Worm (Caenorhabditis elegans) whole organism, young adult: ENCODE data around the gene Y38C1AA.19.

Source experiments
- F23B12.7 ChIP-seq: sonication (generic microtip); optimal IDR thresholded peaks from 2 replicates; lab custom pipeline; 2017; ENCODE audit warnings: missing genetic modification characterization, mild to moderate bottlenecking, missing compliant biosample characterization, antibody characterized with exemption, moderate library complexity; ENCODE audit not compliant: insufficient read depth
- F33H1.4 ChIP-seq: fragments of 200-800 bp; sonication (Bioruptor generic); IDR thresholded peaks from 2 replicates; pipeline ENCODE4 v1.3.6; 2022; ENCODE audit warnings: missing genetic modification reagents, missing genetic modification characterization, missing compliant biosample characterization
- F49E8.2 ChIP-seq: sonication (generic microtip); optimal IDR thresholded peaks from 3 replicates; lab custom pipeline; 2017; ENCODE audit warnings: missing genetic modification characterization, mild to moderate bottlenecking, missing compliant biosample characterization, antibody characterized with exemption, moderate library complexity; ENCODE audit not compliant: insufficient read depth
- K12H6.12 ChIP-seq: fragments of 200-800 bp; sonication (Bioruptor generic); optimal IDR thresholded peaks from 2 replicates; lab custom pipeline; 2018; ENCODE audit warnings: mild to moderate bottlenecking, missing genetic modification characterization, missing compliant biosample characterization
- Y56A3A.18 ChIP-seq: fragments of 200-800 bp; sonication (Bioruptor generic); IDR thresholded peaks from 2 replicates; pipeline ENCODE4 v1.3.6; 2022; ENCODE audit warnings: missing genetic modification reagents, missing genetic modification characterization, missing compliant biosample characterization
- ZK185.1 ChIP-seq: sonication (generic microtip); optimal IDR thresholded peaks from 2 replicates; lab custom pipeline; 2016; ENCODE audit warnings: mild to moderate bottlenecking, missing genetic modification characterization, missing compliant biosample characterization; ENCODE audit not compliant: poor library complexity, severe bottlenecking
- attf-3 ChIP-seq: fragments of 200-800 bp; sonication (Bioruptor generic); conservative IDR thresholded peaks from 2 replicates; pipeline ENCODE4 v1.3.6; 2022; ENCODE audit warnings: missing genetic modification reagents, missing genetic modification characterization, missing compliant biosample characterization
- attf-5 ChIP-seq: fragments of 200-800 bp; sonication (Bioruptor generic); optimal IDR thresholded peaks from 2 replicates; lab custom pipeline; 2018; ENCODE audit warnings: mild to moderate bottlenecking, missing genetic modification characterization, missing compliant biosample characterization
- ceh-100 ChIP-seq: fragments of 200-800 bp; sonication (Bioruptor generic); IDR thresholded peaks from 2 replicates; pipeline ENCODE4 v1.3.6; 2022; ENCODE audit warnings: missing genetic modification reagents, missing genetic modification characterization, missing compliant biosample characterization
- ceh-27 ChIP-seq: fragments of 200-800 bp; sonication (Bioruptor generic); optimal IDR thresholded peaks from 2 replicates; lab custom pipeline; 2018; ENCODE audit warnings: mild to moderate bottlenecking, missing genetic modification characterization, moderate library complexity, missing compliant biosample characterization
- ceh-40 ChIP-seq: fragments of 200-800 bp; sonication (Bioruptor generic); IDR thresholded peaks from 2 replicates; pipeline ENCODE4 v1.3.6; 2022; ENCODE audit warnings: missing genetic modification characterization, missing compliant biosample characterization
- ceh-58 ChIP-seq: fragments of 200-800 bp; sonication (Bioruptor generic); IDR thresholded peaks from 2 replicates; pipeline ENCODE4 v1.3.6; 2022; ENCODE audit warnings: missing genetic modification characterization, missing compliant biosample characterization
- die-1 ChIP-seq: sonication (generic microtip); optimal IDR thresholded peaks from 2 replicates; lab custom pipeline; 2016; ENCODE audit warnings: missing genotype, mild to moderate bottlenecking, missing genetic modification characterization, missing compliant biosample characterization
- dox-1 ChIP-seq: fragments of 200-800 bp; sonication (Bioruptor generic); IDR thresholded peaks from 2 replicates; pipeline ENCODE4 v1.3.6; 2022; ENCODE audit warnings: missing genetic modification reagents, missing genetic modification characterization, missing compliant biosample characterization
- efl-1 ChIP-seq: fragments of 150-350 bp; optimal IDR thresholded peaks from 2 replicates; lab custom pipeline; 2014; ENCODE audit warnings: missing biosample characterization, missing genetic modification reagents, missing genetic modification characterization
- egrh-3 ChIP-seq: fragments of 200-800 bp; sonication (Bioruptor generic); IDR thresholded peaks from 2 replicates; pipeline ENCODE4 v1.3.6; 2022; ENCODE audit warnings: missing genetic modification reagents, missing genetic modification characterization, missing compliant biosample characterization
- hmg-1.2 ChIP-seq: fragments of 200-800 bp; sonication (Bioruptor generic); IDR thresholded peaks from 2 replicates; pipeline ENCODE4 v1.3.6; 2022; ENCODE audit warnings: missing genetic modification reagents, missing genetic modification characterization, missing compliant biosample characterization
- lin-35 ChIP-seq, 3 experiments: fragments of 150-350 bp in 2 of 3; sonication (generic microtip) in 1 of 3; optimal IDR thresholded peaks; 2 replicates each; lab custom pipeline; 2014 to 2018; ENCODE audit warnings: missing biosample characterization in 3 of 3, missing genetic modification characterization in 3 of 3, missing genetic modification reagents in 3 of 3
- lin-40 ChIP-seq: sonication (generic microtip); optimal IDR thresholded peaks from 2 replicates; lab custom pipeline; 2016; ENCODE audit warnings: missing genetic modification characterization, mild to moderate bottlenecking, missing compliant biosample characterization, missing genotype, missing genetic modification reagents
- lin-54 ChIP-seq: fragments of 200-800 bp; sonication (Bioruptor generic); optimal IDR thresholded peaks from 2 replicates; lab custom pipeline; 2018; ENCODE audit warnings: mild to moderate bottlenecking, missing genetic modification characterization, missing compliant biosample characterization
- lir-1 ChIP-seq: fragments of 200-800 bp; sonication (Bioruptor generic); conservative IDR thresholded peaks from 2 replicates; pipeline ENCODE4 v1.3.6; 2022; ENCODE audit warnings: missing genetic modification reagents, missing genetic modification characterization, missing compliant biosample characterization
- lsl-1 ChIP-seq: fragments of 200-800 bp; sonication (Bioruptor generic); optimal IDR thresholded peaks from 2 replicates; lab custom pipeline; 2018; ENCODE audit warnings: mild to moderate bottlenecking, missing genetic modification characterization, moderate library complexity, missing compliant biosample characterization
- madf-6 ChIP-seq: fragments of 200-800 bp; sonication (Bioruptor generic); IDR thresholded peaks from 2 replicates; pipeline ENCODE4 v1.3.6; 2022; ENCODE audit warnings: missing genetic modification reagents, missing genetic modification characterization, missing compliant biosample characterization
- mcd-1 ChIP-seq: fragments of 200-800 bp; sonication (Bioruptor generic); IDR thresholded peaks from 2 replicates; pipeline ENCODE4 v1.3.6; 2022; ENCODE audit warnings: missing genetic modification reagents, missing genetic modification characterization, missing compliant biosample characterization
- nhr-80 ChIP-seq: sonication (generic microtip); optimal IDR thresholded peaks from 2 replicates; lab custom pipeline; 2016; ENCODE audit warnings: missing genetic modification characterization, missing compliant biosample characterization
- rec-8 ChIP-seq, 2 experiments: sonication (generic microtip); optimal IDR thresholded peaks; 2 replicates each; lab custom pipeline; 2016; ENCODE audit warnings: mild to moderate bottlenecking in 2 of 2, missing genetic modification characterization in 2 of 2, missing genetic modification reagents in 2 of 2, missing genotype in 2 of 2, missing biosample characterization in 1 of 2, missing compliant biosample characterization in 1 of 2, moderate library complexity in 1 of 2
- sea-2 ChIP-seq: fragments of 200-800 bp; sonication (Bioruptor generic); IDR thresholded peaks from 2 replicates; pipeline ENCODE4 v1.3.6; 2022; ENCODE audit warnings: missing genetic modification characterization, missing compliant biosample characterization
- snpc-1.3 ChIP-seq: sonication (generic microtip); optimal IDR thresholded peaks from 2 replicates; lab custom pipeline; 2017; ENCODE audit warnings: missing genetic modification characterization, mild to moderate bottlenecking, missing compliant biosample characterization, antibody characterized with exemption, moderate library complexity, missing genotype, missing genetic modification reagents; ENCODE audit not compliant: insufficient read depth
- snpc-3.4 ChIP-seq: sonication (generic microtip); optimal IDR thresholded peaks from 2 replicates; lab custom pipeline; 2017; ENCODE audit warnings: missing genetic modification characterization, mild to moderate bottlenecking, missing compliant biosample characterization, antibody characterized with exemption, moderate library complexity, missing genotype, missing genetic modification reagents
- snpc-4 ChIP-seq, 5 experiments: fragments of 150-350 bp in 1 of 5; sonication (generic microtip) in 4 of 5; optimal IDR thresholded peaks; 2 replicates each; lab custom pipeline; 2014 to 2018; ENCODE audit warnings: missing genetic modification characterization in 5 of 5, missing biosample characterization in 3 of 5, antibody characterized with exemption in 2 of 5, mild to moderate bottlenecking in 2 of 5, missing compliant biosample characterization in 2 of 5, missing genotype in 2 of 5, moderate library complexity in 2 of 5, missing genetic modification reagents in 1 of 5
- tbp1 ChIP-seq: fragments of 200-800 bp; sonication (Bioruptor generic); optimal IDR thresholded peaks from 2 replicates; lab custom pipeline; 2018; ENCODE audit warnings: mild to moderate bottlenecking, missing genetic modification characterization, missing compliant biosample characterization
- unc-130 ChIP-seq: sonication (generic microtip); optimal IDR thresholded peaks from 2 replicates; lab custom pipeline; 2016; ENCODE audit warnings: missing genetic modification reagents, missing genetic modification characterization, missing compliant biosample characterization
- unc-62 ChIP-seq: fragments of 150-350 bp; optimal IDR thresholded peaks from 2 replicates; lab custom pipeline; 2014; ENCODE audit warnings: missing biosample characterization, missing genetic modification reagents, missing genetic modification characterization
- xnd-1 ChIP-seq: sonication (generic microtip); optimal IDR thresholded peaks from 2 replicates; lab custom pipeline; 2016; ENCODE audit warnings: missing genotype, missing genetic modification reagents, missing genetic modification characterization, missing compliant biosample characterization
- zfh-2 ChIP-seq: fragments of 200-800 bp; sonication (Bioruptor generic); conservative IDR thresholded peaks from 2 replicates; pipeline ENCODE4 v1.3.6; 2022; ENCODE audit warnings: missing genetic modification reagents, missing genetic modification characterization, missing compliant biosample characterization
- zim-3 ChIP-seq: sonication (generic microtip); optimal IDR thresholded peaks from 2 replicates; lab custom pipeline; 2017; ENCODE audit warnings: mild to moderate bottlenecking, missing genetic modification characterization, moderate library complexity, missing compliant biosample characterization

The Y38C1AA.19 gene

DNA sequence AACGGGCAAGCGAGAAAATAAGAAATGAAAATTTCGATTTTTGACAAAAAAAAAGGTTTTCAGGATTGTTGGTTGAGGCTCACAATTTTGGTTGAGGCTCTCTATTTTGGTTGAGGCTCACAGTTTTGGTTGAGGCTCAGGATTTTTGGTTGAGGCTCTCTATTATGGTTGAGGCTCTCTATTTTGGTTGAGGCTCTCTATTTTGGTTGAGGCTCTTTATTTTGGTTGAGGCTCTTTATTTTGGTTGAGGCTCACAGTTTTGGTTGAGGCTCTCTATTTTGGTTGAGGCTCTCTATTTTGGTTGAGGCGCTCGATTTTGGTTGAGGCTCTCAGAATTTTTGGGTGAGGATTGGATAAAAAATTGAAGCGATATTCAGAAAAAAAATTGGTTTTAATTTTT lies 40.2 kb upstream of the Y38C1AA.19 start:
- peak; percentile 100 for TF ChIP-seq zim-3
- peak; percentile 60 for TF ChIP-seq dox-1 (GFP tag; lab: Robert Waterston, UW)
- TF ChIP-seq lsl-1: no peak
- TF ChIP-seq unc-62: no peak
- peak; percentile 13; the same call in 1 of the 2 replicates for TF ChIP-seq madf-6 (GFP tag; lab: Robert Waterston, UW)
- TF ChIP-seq, all 124 proteins: peak for 3

- TF ChIP-seq mcd-1 (GFP tag; lab: Robert Waterston, UW): 0 out of 2 replicates have a peak, but pooled peaks have one; percentile 23
- TF ChIP-seq ceh-58 (GFP tag; lab: Robert Waterston, UW): no peak
Measured at ce11 chrIV:121607-122006, 38.4 kb upstream of the Y38C1AA.19 start, which contains the start of gene tut-1. Gene tut-1, minus strand, starts transcription at chrIV:121707.

ce11 chrIV:122877-123657 lies 36.9 kb upstream of the Y38C1AA.19 start:
- peak; percentile 82; the same call in 1 of the 2 replicates for TF ChIP-seq egrh-3 (GFP tag; lab: Robert Waterston, UW)
- TF ChIP-seq zim-3: peak; percentile 91

ce11 chrIV:125881-126781 lies 33.8 kb upstream of the Y38C1AA.19 start, which contains the start of the genes grld-1 and cox-6C:
Gene grld-1, minus strand, starts transcription at chrIV:125931.
Gene cox-6C, plus strand, starts transcription at chrIV:126731.
- peak; percentile 44; the same call in 1 of the 2 replicates for TF ChIP-seq ceh-100
- no peak for TF ChIP-seq zfh-2
- TF ChIP-seq F49E8.2 (tag; lab: Kevin White, UChicago): peak; percentile 6
- peak; percentile 81 for TF ChIP-seq lsl-1
- peak; percentile 47 for TF ChIP-seq lin-54 (GFP tag; lab: Kevin White, UChicago)
- TF ChIP-seq attf-5 (GFP tag; lab: Kevin White, UChicago): peak; percentile 87
- peak; percentile 25 for TF ChIP-seq snpc-1.3 (tag; lab: Kevin White, UChicago)
- peak; percentile 64 for TF ChIP-seq dox-1 (GFP tag; lab: Robert Waterston, UW)
- no peak for TF ChIP-seq ceh-40
- peak; percentile 41; the same call in 1 of the 2 replicates for TF ChIP-seq hmg-1.2 (GFP tag; lab: Robert Waterston, UW)
- peak; percentile 42 for TF ChIP-seq F23B12.7
- TF ChIP-seq snpc-3.4 (tag; lab: Kevin White, UChicago): no peak
- TF ChIP-seq snpc-4 (GFP tag; optimal IDR thresholded peaks at IDR 0.05; lab: Kevin White, UChicago): no peak
- TF ChIP-seq snpc-4 (tag; optimal IDR thresholded peaks at IDR 0.05; lab: Kevin White, UChicago): peak in 2 of 4 experiments; percentile 10 to 52
- TF ChIP-seq attf-3: peak; percentile 92
- no peak for TF ChIP-seq lir-1 (GFP tag; lab: Robert Waterston, UW)
- no peak for TF ChIP-seq xnd-1 (tag; lab: Kevin White, UChicago)
- peak; percentile 2 for TF ChIP-seq efl-1 (GFP tag; lab: Kevin White, UChicago)
- no peak for TF ChIP-seq F33H1.4
- TF ChIP-seq ceh-27: peak; percentile 0
- peak; percentile 65 for TF ChIP-seq lin-40
- TF ChIP-seq nhr-80 (tag; lab: Kevin White, UChicago): peak; percentile 0
- TF ChIP-seq Y56A3A.18: no peak
- TF ChIP-seq lin-35 (GFP tag; optimal IDR thresholded peaks at IDR 0.05; lab: Kevin White, UChicago): peak in 1 of 3 experiments; percentile 41
- TF ChIP-seq sea-2 (GFP tag; lab: Robert Waterston, UW): no peak
- no peak for TF ChIP-seq die-1 (tag; lab: Kevin White, UChicago)
- TF ChIP-seq K12H6.12 (tag; lab: Kevin White, UChicago): peak; percentile 57
- peak; percentile 93 for TF ChIP-seq zim-3
- peak; percentile 47; the same call in 1 of the 2 replicates for TF ChIP-seq mcd-1 (GFP tag; lab: Robert Waterston, UW)
- TF ChIP-seq ZK185.1: peak; percentile 38
- peak; percentile 37; the same call in 1 of the 2 replicates for TF ChIP-seq madf-6 (GFP tag; lab: Robert Waterston, UW)
- TF ChIP-seq tbp1: peak; percentile 37
- no peak for TF ChIP-seq unc-130 (GFP tag; lab: Kevin White, UChicago)
- no peak for TF ChIP-seq rec-8 (tag; optimal IDR thresholded peaks at IDR 0.05; lab: Kevin White, UChicago)
